Fruit fly (Drosophila melanogaster) whole organism, embryonic: ENCODE measurements around the gene CG6415.

ENCODE experiments used
- Bgb ChIP-seq: fragments of 200-800 bp; sonication (Bioruptor generic); IDR thresholded peaks from 2 replicates; pipeline ENCODE4 v1.3.6; 2022; ENCODE audit warnings: missing biosample characterization, missing genetic modification characterization; ENCODE audit not compliant: partially characterized antibody
- CG10267 ChIP-seq: fragments of 200-800 bp; sonication (Bioruptor generic); optimal IDR thresholded peaks from 2 replicates; lab custom pipeline; 2018; ENCODE audit warnings: missing biosample characterization, mild to moderate bottlenecking, missing genetic modification characterization, moderate library complexity
- CG10543 ChIP-seq: fragments of 200-800 bp; sonication (Bioruptor generic); optimal IDR thresholded peaks from 3 replicates; lab custom pipeline; 2017; ENCODE audit warnings: missing biosample characterization, mild to moderate bottlenecking, missing genetic modification characterization, moderate library complexity
- CG10565 ChIP-seq: fragments of 200-800 bp; sonication (Bioruptor generic); optimal IDR thresholded peaks from 3 replicates; lab custom pipeline; 2016; ENCODE audit warnings: missing biosample characterization, mild to moderate bottlenecking, missing genetic modification characterization
- CG11085 ChIP-seq: fragments of 200-800 bp; sonication (Bioruptor generic); IDR thresholded peaks from 2 replicates; pipeline ENCODE4 v1.3.6; 2022; ENCODE audit warnings: missing biosample characterization, missing genetic modification characterization
- CG11247 ChIP-seq: fragments of 200-800 bp; sonication (Bioruptor generic); IDR thresholded peaks from 2 replicates; pipeline ENCODE4 v1.3.6; 2022; ENCODE audit warnings: missing biosample characterization, missing genetic modification characterization
- CG11696 ChIP-seq: fragments of 200-800 bp; sonication (Bioruptor generic); IDR thresholded peaks from 2 replicates; pipeline ENCODE4 v1.3.6; 2022; ENCODE audit warnings: missing biosample characterization, missing genetic modification characterization
- CG13775 ChIP-seq: fragments of 200-800 bp; sonication (Bioruptor generic); optimal IDR thresholded peaks from 3 replicates; lab custom pipeline; 2017; ENCODE audit warnings: missing biosample characterization, mild to moderate bottlenecking, missing genetic modification characterization
- CG1602 ChIP-seq: fragments of 200-800 bp; sonication (Bioruptor generic); optimal IDR thresholded peaks from 3 replicates; lab custom pipeline; 2016; ENCODE audit warnings: missing biosample characterization, missing genetic modification characterization
- CG18262 ChIP-seq: fragments of 200-800 bp; optimal IDR thresholded peaks from 3 replicates; lab custom pipeline; 2019; ENCODE audit warnings: missing biosample characterization, mild to moderate bottlenecking, missing genetic modification characterization, moderate library complexity
- CG2199 ChIP-seq: fragments of 200-800 bp; sonication (Bioruptor generic); IDR thresholded peaks from 3 replicates; pipeline ENCODE4 v1.3.6; 2022; ENCODE audit warnings: missing biosample characterization, missing genetic modification characterization
- CG2889 ChIP-seq: fragments of 200-800 bp; sonication (Bioruptor generic); IDR thresholded peaks from 3 replicates; pipeline ENCODE4 v1.3.6; 2022; ENCODE audit warnings: missing biosample characterization, missing genetic modification characterization
- CG32532 ChIP-seq: fragments of 200-800 bp; sonication (Bioruptor generic); IDR thresholded peaks from 2 replicates; pipeline ENCODE4 v1.3.6; 2022; ENCODE audit warnings: missing biosample characterization, missing genetic modification characterization
- CG34422 ChIP-seq: fragments of 200-800 bp; sonication (Bioruptor generic); IDR thresholded peaks from 3 replicates; pipeline ENCODE4 v1.3.6; 2022; ENCODE audit warnings: missing biosample characterization, missing genetic modification characterization
- CG3726 ChIP-seq: fragments of 200-800 bp; sonication (Bioruptor generic); IDR thresholded peaks from 3 replicates; pipeline ENCODE4, ENCODE4 v1.3.6; 2022; ENCODE audit warnings: missing biosample characterization, missing genetic modification characterization
- CG4854 ChIP-seq: fragments of 200-800 bp; sonication (Bioruptor generic); optimal IDR thresholded peaks from 2 replicates; lab custom pipeline; 2016; ENCODE audit warnings: missing biosample characterization, missing genetic modification characterization, inconsistent platforms
- CG5245 ChIP-seq: fragments of 200-800 bp; sonication (Bioruptor generic); optimal IDR thresholded peaks from 3 replicates; lab custom pipeline; 2016; ENCODE audit warnings: missing biosample characterization, missing genetic modification characterization
- CG6683 ChIP-seq: fragments of 200-800 bp; sonication (Bioruptor generic); optimal IDR thresholded peaks from 2 replicates; lab custom pipeline; 2017; ENCODE audit warnings: missing biosample characterization, mild to moderate bottlenecking, missing genetic modification characterization, missing genetic modification reagents
- CG8765 ChIP-seq: fragments of 200-800 bp; sonication (Bioruptor generic); IDR thresholded peaks from 2 replicates; pipeline ENCODE4 v1.3.6; 2022; ENCODE audit warnings: missing biosample characterization, missing genetic modification characterization
- CG9437 ChIP-seq: fragments of 200-800 bp; sonication (Bioruptor generic); optimal IDR thresholded peaks from 2 replicates; lab custom pipeline; 2018; ENCODE audit warnings: missing biosample characterization, mild to moderate bottlenecking, missing genetic modification characterization
- CG9932 ChIP-seq: fragments of 200-800 bp; sonication (Bioruptor generic); IDR thresholded peaks from 2 replicates; pipeline ENCODE4 v1.3.6; 2022; ENCODE audit warnings: missing biosample characterization, missing genetic modification characterization
- Dfd ChIP-seq, 2 experiments: fragments of >200 bp; optimal IDR thresholded peaks; 2 replicates each; lab custom pipeline; 2017; ENCODE audit warnings: missing biosample characterization in 2 of 2, missing genetic modification characterization in 2 of 2
- HLH3B ChIP-seq: fragments of 200-800 bp; sonication (Bioruptor generic); IDR thresholded peaks from 2 replicates; pipeline ENCODE4 v1.3.6; 2022; ENCODE audit warnings: missing biosample characterization, missing genetic modification characterization
- HLH54F ChIP-seq: fragments of 200-800 bp; sonication (Bioruptor generic); optimal IDR thresholded peaks from 3 replicates; lab custom pipeline; 2016; ENCODE audit warnings: missing biosample characterization, missing genetic modification characterization
- Hmr ChIP-seq: fragments of 200-800 bp; sonication (Bioruptor generic); optimal IDR thresholded peaks from 3 replicates; lab custom pipeline; 2017; ENCODE audit warnings: mild to moderate bottlenecking, missing biosample characterization, missing genetic modification reagents, missing genetic modification characterization
- Mes4 ChIP-seq: fragments of 200-800 bp; sonication (Bioruptor generic); optimal IDR thresholded peaks from 2 replicates; lab custom pipeline; 2016; ENCODE audit warnings: missing biosample characterization, missing genetic modification characterization
- Mrtf ChIP-seq: fragments of 200-800 bp; sonication (Bioruptor generic); IDR thresholded peaks from 3 replicates; pipeline ENCODE4 v1.3.6; 2022; ENCODE audit warnings: missing biosample characterization, missing genetic modification characterization
- Myb ChIP-seq: fragments of 200-800 bp; sonication (Bioruptor generic); optimal IDR thresholded peaks from 2 replicates; lab custom pipeline; 2016; ENCODE audit warnings: missing biosample characterization, missing genetic modification characterization
- Neu2 ChIP-seq: fragments of 200-800 bp; sonication (Bioruptor generic); optimal IDR thresholded peaks from 3 replicates; lab custom pipeline; 2016; ENCODE audit warnings: missing biosample characterization, missing genetic modification characterization, borderline replicate concordance
- Ptx1 ChIP-seq: fragments of 200-800 bp; sonication (Bioruptor generic); IDR thresholded peaks from 2 replicates; pipeline ENCODE4 v1.3.6; 2022; ENCODE audit warnings: missing biosample characterization, missing genetic modification characterization
- Rx ChIP-seq: fragments of 200-800 bp; sonication (Bioruptor generic); IDR thresholded peaks from 2 replicates; pipeline ENCODE4 v1.3.6; 2022; ENCODE audit warnings: missing biosample characterization, missing genetic modification characterization
- Sox102F ChIP-seq: fragments of 200-800 bp; sonication (Bioruptor generic); optimal IDR thresholded peaks from 2 replicates; lab custom pipeline; 2018; ENCODE audit warnings: missing biosample characterization, mild to moderate bottlenecking, missing genetic modification characterization, moderate library complexity
- Sry-β ChIP-seq: fragments of 200-800 bp; sonication (Bioruptor generic); optimal IDR thresholded peaks from 2 replicates; lab custom pipeline; 2018; ENCODE audit warnings: missing biosample characterization, mild to moderate bottlenecking, missing genetic modification characterization, moderate library complexity
- ac ChIP-seq: fragments of 200-800 bp; sonication (Bioruptor generic); optimal IDR thresholded peaks from 3 replicates; lab custom pipeline; 2017; ENCODE audit warnings: missing biosample characterization, mild to moderate bottlenecking, missing genetic modification characterization
- ase ChIP-seq: fragments of 200-800 bp; sonication (Bioruptor generic); IDR thresholded peaks from 3 replicates; pipeline ENCODE4 v1.3.6; 2022; ENCODE audit warnings: missing biosample characterization, missing genetic modification characterization
- ash1 ChIP-seq: fragments of 200-800 bp; sonication (Bioruptor generic); optimal IDR thresholded peaks from 2 replicates; lab custom pipeline; 2018; ENCODE audit warnings: missing biosample characterization, mild to moderate bottlenecking, missing genetic modification characterization
- btn ChIP-seq: fragments of 200-800 bp; sonication (Bioruptor generic); optimal IDR thresholded peaks from 2 replicates; lab custom pipeline; 2016; ENCODE audit warnings: missing biosample characterization, missing genetic modification characterization
- dan ChIP-seq: fragments of 200-800 bp; sonication (Bioruptor generic); IDR thresholded peaks from 2 replicates; pipeline ENCODE4 v1.3.6; 2022; ENCODE audit warnings: missing biosample characterization, missing genetic modification characterization
- ewg ChIP-seq: fragments of 200-800 bp; sonication (Bioruptor generic); optimal IDR thresholded peaks from 3 replicates; lab custom pipeline; 2017; ENCODE audit warnings: mild to moderate bottlenecking, missing biosample characterization, missing genetic modification reagents, missing genetic modification characterization
- jumu ChIP-seq: fragments of 200-800 bp; sonication (Bioruptor generic); optimal IDR thresholded peaks from 3 replicates; lab custom pipeline; 2016; ENCODE audit warnings: missing biosample characterization, missing genetic modification characterization
- kni ChIP-seq: fragments of 200-800 bp; sonication (Bioruptor generic); optimal IDR thresholded peaks from 3 replicates; lab custom pipeline; 2017; ENCODE audit warnings: mild to moderate bottlenecking, missing biosample characterization, missing genetic modification reagents, missing genetic modification characterization
- luna ChIP-seq: fragments of 200-800 bp; sonication (Bioruptor generic); optimal IDR thresholded peaks from 2 replicates; lab custom pipeline; 2016; ENCODE audit warnings: missing biosample characterization, missing genetic modification characterization
- mam ChIP-seq: fragments of 200-800 bp; sonication (Bioruptor generic); optimal IDR thresholded peaks from 3 replicates; lab custom pipeline; 2016; ENCODE audit warnings: missing biosample characterization, missing genetic modification characterization
- nerfin-2 ChIP-seq: fragments of 200-800 bp; sonication (Bioruptor generic); IDR thresholded peaks from 2 replicates; pipeline ENCODE4 v1.3.6; 2022; ENCODE audit warnings: missing biosample characterization, missing genetic modification characterization; ENCODE audit not compliant: partially characterized antibody
- onecut ChIP-seq: fragments of 200-800 bp; sonication (Bioruptor generic); IDR thresholded peaks from 2 replicates; pipeline ENCODE4 v1.3.6; 2022; ENCODE audit warnings: missing biosample characterization, missing genetic modification characterization
- org-1 ChIP-seq: fragments of 200-800 bp; sonication (Bioruptor generic); optimal IDR thresholded peaks from 2 replicates; lab custom pipeline; 2017; ENCODE audit warnings: missing biosample characterization, missing genetic modification characterization
- pnt ChIP-seq: fragments of 200-800 bp; sonication (Bioruptor generic); optimal IDR thresholded peaks from 3 replicates; lab custom pipeline; 2016; ENCODE audit warnings: missing biosample characterization, missing genetic modification characterization
- ranshi ChIP-seq: fragments of 200-800 bp; sonication (Bioruptor generic); IDR thresholded peaks from 2 replicates; pipeline ENCODE4 v1.3.6; 2022; ENCODE audit warnings: missing biosample characterization, missing genetic modification characterization
- sima ChIP-seq: fragments of 200-800 bp; sonication (Bioruptor generic); optimal IDR thresholded peaks from 2 replicates; lab custom pipeline; 2016; ENCODE audit warnings: missing biosample characterization, missing genetic modification characterization
- sisA ChIP-seq: fragments of 200-800 bp; sonication (Bioruptor generic); IDR thresholded peaks from 2 replicates; pipeline ENCODE4 v1.3.6; 2022; ENCODE audit warnings: missing biosample characterization, missing genetic modification characterization
- sob ChIP-seq: fragments of 200-800 bp; sonication (Bioruptor generic); IDR thresholded peaks from 2 replicates; pipeline ENCODE4 v1.3.6; 2022; ENCODE audit warnings: missing biosample characterization, missing genetic modification characterization
- zen ChIP-seq: fragments of 200-800 bp; sonication (Bioruptor generic); optimal IDR thresholded peaks from 3 replicates; lab custom pipeline; 2018; ENCODE audit warnings: missing biosample characterization, mild to moderate bottlenecking, missing genetic modification characterization, moderate library complexity

Gene CG6415

DNA sequence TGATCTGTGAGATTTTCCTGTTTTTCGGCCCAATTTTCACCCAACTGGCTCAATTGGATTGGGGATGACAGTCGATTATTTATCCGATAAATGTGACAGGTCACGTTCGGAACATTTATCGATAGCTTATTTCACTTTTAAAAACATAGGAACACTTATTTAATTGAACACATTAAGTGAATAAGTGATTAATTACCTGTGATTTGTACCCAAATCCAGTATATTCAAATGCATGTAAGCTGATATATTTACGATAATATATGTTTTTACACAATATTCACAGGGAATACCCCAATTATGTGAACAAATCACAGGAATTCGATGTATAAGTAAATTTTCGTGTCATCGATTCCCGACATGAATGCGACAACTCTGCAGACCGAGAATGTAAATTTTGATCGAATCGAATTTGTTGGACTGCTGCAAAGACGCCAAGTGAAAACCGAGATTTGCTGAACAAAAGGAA is 29.0 kb downstream of the CG6415 start, which contains the start of the genes EMC3 and Dpy-30L1 (continued):
- TF ChIP-seq CG1602: peak; percentile 56
- TF ChIP-seq ash1 (GFP tag; lab: Kevin White, UChicago): no peak
- TF ChIP-seq CG10543: no peak
- no peak for TF ChIP-seq sima (GFP tag; lab: Kevin White, UChicago)
- TF ChIP-seq CG8765: no peak
- TF ChIP-seq jumu (GFP tag; lab: Kevin White, UChicago): peak; percentile 27
- no peak for TF ChIP-seq ewg (GFP tag; lab: Kevin White, UChicago)
- TF ChIP-seq Neu2 (GFP tag; lab: Kevin White, UChicago): no peak
- peak; percentile 47; the same call in 1 of the 2 replicates for TF ChIP-seq nerfin-2
- peak; percentile 67 for TF ChIP-seq zen
- no peak for TF ChIP-seq kni
- no peak for TF ChIP-seq luna (GFP tag; lab: Kevin White, UChicago)
- peak; percentile 23; the same call in 1 of the 3 replicates for TF ChIP-seq ase (GFP tag; lab: Robert Waterston, UW)
- no peak for TF ChIP-seq ac (GFP tag; lab: Kevin White, UChicago)
- no peak for TF ChIP-seq CG11085
- no peak for TF ChIP-seq dan (GFP tag; lab: Robert Waterston, UW)
- TF ChIP-seq Ptx1 (GFP tag; lab: Robert Waterston, UW): peak; percentile 63
- 0 out of 2 replicates have a peak, but pooled peaks have one; percentile 16 for TF ChIP-seq CG11247 (GFP tag; lab: Robert Waterston, UW)
- TF ChIP-seq CG6683 (GFP tag; lab: Kevin White, UChicago): no peak
- TF ChIP-seq Myb (GFP tag; lab: Kevin White, UChicago): peak; percentile 46
- TF ChIP-seq sisA (GFP tag; lab: Robert Waterston, UW): peak; percentile 34
- TF ChIP-seq onecut: peak; percentile 30; the same call in 1 of the 2 replicates
- TF ChIP-seq Sry-β: no peak
- TF ChIP-seq mam (GFP tag; lab: Kevin White, UChicago): peak; percentile 55
- peak; percentile 69 for TF ChIP-seq CG9932
- peak; percentile 49 for TF ChIP-seq CG4854 (GFP tag; lab: Kevin White, UChicago)
- no peak for TF ChIP-seq CG9437 (GFP tag; lab: Kevin White, UChicago)
- TF ChIP-seq CG32532: peak; percentile 42; the same call in 1 of the 2 replicates
- TF ChIP-seq CG10267 (tag; lab: Kevin White, UChicago): peak; percentile 58
- TF ChIP-seq CG13775 (GFP tag; lab: Kevin White, UChicago): peak; percentile 70
- peak; percentile 75 for TF ChIP-seq Bgb (GFP tag; lab: Robert Waterston, UW)
- no peak for TF ChIP-seq btn
- TF ChIP-seq Rx (GFP tag; lab: Robert Waterston, UW): no peak
- TF ChIP-seq Mes4: no peak
- no peak for TF ChIP-seq CG11696
- peak; percentile 55; the same call in 1 of the 2 replicates for TF ChIP-seq sob (GFP tag; lab: Robert Waterston, UW)
- no peak for TF ChIP-seq Dfd (GFP tag; optimal IDR thresholded peaks at IDR 0.05; lab: Kevin White, UChicago)
- TF ChIP-seq Mrtf (GFP tag; lab: Robert Waterston, UW): no peak
- TF ChIP-seq pnt (GFP tag; lab: Kevin White, UChicago): no peak
- no peak for TF ChIP-seq CG2199 (GFP tag; lab: Robert Waterston, UW)
- TF ChIP-seq ranshi (GFP tag; lab: Robert Waterston, UW): peak; percentile 47; the same call in 1 of the 2 replicates
- TF ChIP-seq Hmr (GFP tag; lab: Kevin White, UChicago): no peak
- no peak for TF ChIP-seq CG3726 (GFP tag; lab: Robert Waterston, UW)
- TF ChIP-seq Sox102F (GFP tag; lab: Kevin White, UChicago): no peak
- TF ChIP-seq CG34422 (GFP tag; lab: Robert Waterston, UW): peak; percentile 66; the same call in 2 of the 3 replicates
- no peak for TF ChIP-seq CG2889 (GFP tag; lab: Robert Waterston, UW)
- no peak for TF ChIP-seq CG10565
- TF ChIP-seq CG18262 (tag; lab: Kevin White, UChicago): peak; percentile 66
- TF ChIP-seq org-1 (GFP tag; lab: Kevin White, UChicago): no peak
- no peak for TF ChIP-seq HLH3B (GFP tag; lab: Robert Waterston, UW)
- TF ChIP-seq HLH54F (GFP tag; lab: Kevin White, UChicago): peak; percentile 32
- no peak for TF ChIP-seq CG5245 (GFP tag; lab: Kevin White, UChicago)
